Worm (Caenorhabditis elegans): ENCODE measurements around the gene ZK418.10.
A peak's percentile ranks its signal among the peaks of the same experiment; 100 is the strongest.

Gene ZK418.10

DNA sequence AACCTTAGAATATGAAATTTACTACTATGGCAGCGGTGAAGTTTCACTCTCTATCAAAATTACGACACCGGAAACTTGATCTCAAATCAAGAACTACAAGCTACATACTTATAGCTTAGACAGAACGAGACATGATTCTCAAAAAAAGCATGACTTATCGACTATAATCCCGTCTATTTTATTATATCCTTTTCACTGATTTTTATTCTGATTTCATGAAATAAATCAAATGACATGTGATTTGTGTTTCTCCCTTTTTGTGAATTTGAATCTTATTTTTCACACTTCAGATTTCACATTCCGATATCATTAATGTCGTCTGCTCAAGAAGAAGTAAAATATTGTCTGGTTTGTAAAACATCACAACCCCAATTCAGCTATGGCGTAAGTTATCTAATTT is 9.5 kb upstream of the ZK418.10 start, which contains the start of gene ZK418.11:
ZK418.11 (plus strand) TSS at position 289 of the 400 bp plus-strand sequence.
- no peak for TF ChIP-seq ceh-82 (tag; optimal IDR thresholded peaks at IDR 0.05)
- TF ChIP-seq nhr-23 (tag; optimal IDR thresholded peaks at IDR 0.05), result no peak
- peak; percentile 43 for TF ChIP-seq nhr-11 (tag; optimal IDR thresholded peaks at IDR 0.05)

DNA sequence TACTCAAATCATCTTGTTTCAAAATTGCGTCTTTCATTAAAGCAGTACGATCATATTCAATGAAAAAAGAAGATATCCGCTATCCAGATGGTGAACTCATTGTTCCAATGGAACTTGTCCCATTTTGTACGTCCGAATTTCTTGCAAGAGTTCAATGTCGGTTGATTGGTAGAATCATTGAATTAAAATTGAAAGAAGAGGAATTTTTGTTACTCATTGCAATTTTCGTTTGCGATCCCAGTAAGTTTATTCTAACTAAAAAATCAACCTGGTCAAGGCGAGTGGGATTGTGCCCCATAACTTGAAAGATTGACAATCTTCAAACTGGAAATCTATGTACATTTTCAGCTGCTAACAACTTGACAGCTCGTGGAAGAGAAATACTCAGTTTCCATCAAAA is 6.0 kb upstream of the ZK418.10 start:
- TF ChIP-seq unc-62 (GFP tag; optimal IDR thresholded peaks at IDR 0.05), result no peak
- TF ChIP-seq ZK546.5 (tag; optimal IDR thresholded peaks at IDR 0.05), result no peak
- no peak for TF ChIP-seq nhr-23 (tag; optimal IDR thresholded peaks at IDR 0.05)
- no peak for TF ChIP-seq elt-2 (tag; optimal IDR thresholded peaks at IDR 0.05)
- no peak for TF ChIP-seq nhr-237 (tag; optimal IDR thresholded peaks at IDR 0.05)
- no peak for TF ChIP-seq unc-39 (tag; optimal IDR thresholded peaks at IDR 0.05)
- TF ChIP-seq lin-39 (tag; optimal IDR thresholded peaks at IDR 0.05), result no peak
- TF ChIP-seq egl-5 (tag; optimal IDR thresholded peaks at IDR 0.05), result no peak
- no peak for TF ChIP-seq ceh-28 (tag; optimal IDR thresholded peaks at IDR 0.05)
- no peak for TF ChIP-seq fos-1 (tag; optimal IDR thresholded peaks at IDR 0.05)
- TF ChIP-seq egl-27 (tag; optimal IDR thresholded peaks at IDR 0.05), result no peak
- no peak for TF ChIP-seq snpc-4 (tag; optimal IDR thresholded peaks at IDR 0.05)
- no peak for TF ChIP-seq mml-1 (tag; optimal IDR thresholded peaks at IDR 0.05)

DNA sequence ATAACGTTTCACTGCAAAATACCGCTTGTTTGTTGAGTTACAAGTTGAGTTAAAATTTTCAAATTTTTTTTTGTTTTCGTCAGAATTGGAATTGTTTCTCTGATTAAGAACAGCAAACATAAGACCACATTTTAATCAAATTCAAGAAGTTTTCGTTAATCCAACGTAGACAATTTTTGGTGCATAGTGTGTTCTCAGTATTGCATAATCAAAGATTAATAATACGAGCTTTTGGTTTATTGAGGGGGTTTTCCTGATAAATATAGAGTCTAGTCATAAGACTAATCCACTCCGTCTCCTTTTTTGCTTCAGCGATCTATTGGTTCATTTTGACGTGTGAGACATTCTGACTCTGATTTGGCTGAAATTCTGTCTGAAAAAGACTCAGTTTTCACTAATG is 4.7 kb upstream of the ZK418.10 start, which contains the start of gene nhr-9:
nhr-9 (plus strand) TSS at position 307 of the 400 bp plus-strand sequence.
- TF ChIP-seq hmg-11 (tag; optimal IDR thresholded peaks at IDR 0.05) (no peak), elt-3 (tag; optimal IDR thresholded peaks at IDR 0.05) (no peak), nhr-11 (tag; optimal IDR thresholded peaks at IDR 0.05) (peak; percentile 13), ceh-9 (tag; optimal IDR thresholded peaks at IDR 0.05) (no peak), unc-62 (GFP tag; optimal IDR thresholded peaks at IDR 0.05) (no peak), zag-1 (tag; optimal IDR thresholded peaks at IDR 0.05) (no peak)

DNA sequence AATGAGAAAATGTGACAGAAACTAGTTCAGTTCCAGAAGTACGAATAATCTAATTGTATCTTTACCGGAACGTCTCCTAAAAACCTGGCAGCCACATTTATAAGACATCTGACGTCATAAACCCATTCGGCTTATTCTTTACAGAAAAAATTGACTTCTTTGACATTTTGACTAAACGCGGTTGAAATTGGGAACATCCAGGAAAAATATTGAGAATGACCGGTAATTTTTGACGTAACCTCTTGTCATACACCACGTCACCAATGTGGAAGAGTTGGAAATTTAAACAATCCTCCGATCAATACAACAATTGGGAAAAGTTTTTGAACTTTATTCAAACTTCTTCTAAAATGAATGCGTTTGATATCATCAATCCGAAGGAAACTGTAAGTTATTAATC is 550 bp upstream of the ZK418.10 start, which contains the start of gene ZK418.2:
ZK418.2 (plus strand) TSS at position 301 of the 400 bp plus-strand sequence.
- TF ChIP-seq nhr-76 (tag; optimal IDR thresholded peaks at IDR 0.05) (no peak), unc-39 (tag; optimal IDR thresholded peaks at IDR 0.05) (no peak), nfya-1 (tag; optimal IDR thresholded peaks at IDR 0.05; ENCODE audit: insufficient read depth) (no peak), mdl-1 (tag; optimal IDR thresholded peaks at IDR 0.05) (no peak), nhr-43 (tag; optimal IDR thresholded peaks at IDR 0.05; ENCODE audit: poor library complexity, severe bottlenecking) (no peak), ztf-4 (tag; optimal IDR thresholded peaks at IDR 0.05) (no peak), eor-1 (tag; optimal IDR thresholded peaks at IDR 0.05) (no peak)

DNA sequence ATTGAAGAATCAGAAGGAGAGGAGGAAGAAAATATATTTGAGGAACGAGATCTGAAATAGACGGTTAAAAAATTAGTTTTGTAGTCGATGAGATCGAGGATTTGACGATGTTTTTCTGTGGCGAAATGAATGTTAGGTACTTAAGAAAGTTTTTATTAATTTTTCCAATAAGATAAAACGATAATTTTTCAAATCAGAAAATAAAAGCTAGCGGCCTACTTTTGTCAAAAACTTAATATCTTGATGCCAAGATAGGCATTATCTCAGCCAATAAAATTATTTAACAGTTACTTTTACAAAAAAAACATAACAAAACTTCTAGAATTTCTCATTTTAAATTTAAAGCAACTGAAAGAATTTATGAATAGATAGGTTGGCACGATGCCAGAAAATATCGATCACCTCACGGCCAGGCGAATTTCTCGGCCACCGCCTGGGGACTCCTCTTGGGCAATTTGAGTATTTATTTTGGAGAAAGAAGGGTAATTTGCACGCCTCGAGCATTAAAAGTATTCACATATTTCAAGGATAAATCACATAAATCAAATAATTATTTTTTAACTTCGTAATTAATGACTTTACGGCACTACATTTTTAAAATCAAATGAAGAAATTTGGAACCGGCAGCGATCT is 2.7 kb downstream of the ZK418.10 start, which contains the start of gene fubl-2:
fubl-2 (minus strand) TSS at position 51 of the 633 bp plus-strand sequence.
- TF ChIP-seq elt-2 (tag; optimal IDR thresholded peaks at IDR 0.05) (peak; percentile 35), nhr-25 (tag; optimal IDR thresholded peaks at IDR 0.05) (peak; percentile 41), ceh-82 (tag; optimal IDR thresholded peaks at IDR 0.05) (no peak), R02D3.7 (tag; optimal IDR thresholded peaks at IDR 0.05) (peak; percentile 44), eor-1 (tag; optimal IDR thresholded peaks at IDR 0.05) (no peak), lsy-12 (tag; optimal IDR thresholded peaks at IDR 0.05) (no peak), jun-1 (tag; optimal IDR thresholded peaks at IDR 0.05) (no peak), nhr-67 (tag; optimal IDR thresholded peaks at IDR 0.05) (no peak), lin-15B (tag; optimal IDR thresholded peaks at IDR 0.05) (peak; percentile 82), ztf-11 (tag; optimal IDR thresholded peaks at IDR 0.05) (no peak), mdl-1 (tag; optimal IDR thresholded peaks at IDR 0.05) (no peak), sea-2 (GFP tag; optimal IDR thresholded peaks at IDR 0.05) (no peak), elt-3 (tag; optimal IDR thresholded peaks at IDR 0.05) (no peak), nfya-1 (tag; optimal IDR thresholded peaks at IDR 0.05; ENCODE audit: insufficient read depth) (peak; percentile 68), lin-39 (tag; optimal IDR thresholded peaks at IDR 0.05) (peak; percentile 72), nhr-43 (tag; optimal IDR thresholded peaks at IDR 0.05; ENCODE audit: poor library complexity, severe bottlenecking) (peak; percentile 83), pha-4 (tag; optimal IDR thresholded peaks at IDR 0.05) (peak; percentile 71), unc-39 (tag; optimal IDR thresholded peaks at IDR 0.05) (no peak), mml-1 (tag; optimal IDR thresholded peaks at IDR 0.05) (no peak), snpc-4 (tag; optimal IDR thresholded peaks at IDR 0.05) (peak; percentile 58), ceh-28 (tag; optimal IDR thresholded peaks at IDR 0.05) (peak; percentile 73), zag-1 (tag; optimal IDR thresholded peaks at IDR 0.05) (no peak), pqm-1 (tag; optimal IDR thresholded peaks at IDR 0.05) (peak; percentile 24)

All from whole organism, L3 larva.